Fruit fly (Drosophila melanogaster) whole organism, prepupa: Measurements from ENCODE around the gene CG2839.
A peak's percentile ranks its signal among the peaks of the same experiment; 100 is the strongest.

ENCODE experiments used
- CG11762 ChIP-seq: fragments of 200-800 bp; sonication (Bioruptor generic); optimal IDR thresholded peaks from 3 replicates; lab custom pipeline; 2016; ENCODE audit warnings: missing biosample characterization, missing genetic modification characterization; ENCODE audit not compliant: insufficient read depth
- CG11902 ChIP-seq: fragments of 200-800 bp; sonication (Bioruptor generic); optimal IDR thresholded peaks from 3 replicates; lab custom pipeline; 2016; ENCODE audit warnings: missing biosample characterization, missing genetic modification characterization
- CG16779 ChIP-seq: fragments of 200-800 bp; sonication (Bioruptor generic); optimal IDR thresholded peaks from 3 replicates; lab custom pipeline; 2017; ENCODE audit warnings: missing biosample characterization, mild to moderate bottlenecking, missing genetic modification characterization
- CG3032 ChIP-seq: fragments of 200-800 bp; optimal IDR thresholded peaks from 2 replicates; lab custom pipeline; 2019; ENCODE audit warnings: missing biosample characterization, mild to moderate bottlenecking, missing genetic modification characterization, moderate library complexity
- CG31627 ChIP-seq: fragments of 200-800 bp; sonication (Bioruptor generic); optimal IDR thresholded peaks from 3 replicates; lab custom pipeline; 2016; ENCODE audit warnings: missing biosample characterization, missing genetic modification characterization
- CG32006 ChIP-seq: fragments of 200-800 bp; sonication (Bioruptor generic); optimal IDR thresholded peaks from 3 replicates; lab custom pipeline; 2017; ENCODE audit warnings: missing biosample characterization, mild to moderate bottlenecking, missing genetic modification characterization
- CG34406 ChIP-seq: fragments of 200-800 bp; sonication (Bioruptor generic); optimal IDR thresholded peaks from 3 replicates; lab custom pipeline; 2016; ENCODE audit warnings: missing biosample characterization, missing genetic modification characterization
- CG6163 ChIP-seq: fragments of 200-800 bp; sonication (Bioruptor generic); IDR thresholded peaks from 3 replicates; pipeline ENCODE4 v1.3.6; 2022; ENCODE audit warnings: missing biosample characterization, missing genetic modification characterization
- CG6276 ChIP-seq: fragments of 200-800 bp; sonication (Bioruptor generic); optimal IDR thresholded peaks from 2 replicates; lab custom pipeline; 2017; ENCODE audit warnings: missing biosample characterization, mild to moderate bottlenecking, missing genetic modification characterization
- CG6792 ChIP-seq: fragments of 200-800 bp; sonication (Bioruptor generic); optimal IDR thresholded peaks from 3 replicates; lab custom pipeline; 2016; ENCODE audit warnings: missing biosample characterization, missing genetic modification characterization
- CG6808 ChIP-seq: fragments of 200-800 bp; sonication (Bioruptor generic); optimal IDR thresholded peaks from 3 replicates; lab custom pipeline; 2017; ENCODE audit warnings: missing biosample characterization, missing genetic modification characterization, mild to moderate bottlenecking, moderate library complexity, missing genetic modification reagents
- CG6854 ChIP-seq: fragments of 200-800 bp; sonication (Bioruptor generic); optimal IDR thresholded peaks from 2 replicates; lab custom pipeline; 2017; ENCODE audit warnings: missing biosample characterization, mild to moderate bottlenecking, missing genetic modification characterization
- CG7368 ChIP-seq: fragments of 200-800 bp; sonication (Bioruptor generic); optimal IDR thresholded peaks from 3 replicates; lab custom pipeline; 2016; ENCODE audit warnings: missing biosample characterization, missing genetic modification characterization
- CG8319 ChIP-seq: fragments of 200-800 bp; sonication (Bioruptor generic); optimal IDR thresholded peaks from 3 replicates; lab custom pipeline; 2016; ENCODE audit warnings: missing biosample characterization, missing genetic modification characterization
- Eip93F ChIP-seq: fragments of 200-800 bp; sonication (Bioruptor generic); optimal IDR thresholded peaks from 2 replicates; lab custom pipeline; 2016; ENCODE audit warnings: missing biosample characterization, mild to moderate bottlenecking, missing genetic modification characterization
- Ets21C ChIP-seq: fragments of 200-800 bp; sonication (Bioruptor generic); optimal IDR thresholded peaks from 3 replicates; lab custom pipeline; 2016; ENCODE audit warnings: missing biosample characterization, missing genetic modification characterization
- Hr38 ChIP-seq: sonication (Bioruptor generic); optimal IDR thresholded peaks from 2 replicates; lab custom pipeline; 2016; ENCODE audit warnings: missing biosample characterization, missing genetic modification characterization
- Hr39 ChIP-seq: fragments of 200-800 bp; sonication (Bioruptor generic); optimal IDR thresholded peaks from 2 replicates; lab custom pipeline; 2016; ENCODE audit warnings: missing biosample characterization, missing genetic modification characterization
- Met ChIP-seq: fragments of 200-800 bp; sonication (Bioruptor generic); optimal IDR thresholded peaks from 3 replicates; lab custom pipeline; 2016; ENCODE audit warnings: missing biosample characterization, missing genetic modification characterization
- Sox14 ChIP-seq: fragments of 200-800 bp; sonication (Bioruptor generic); optimal IDR thresholded peaks from 3 replicates; lab custom pipeline; 2016; ENCODE audit warnings: missing biosample characterization, missing genetic modification characterization
- achi ChIP-seq: fragments of 200-800 bp; sonication (Bioruptor generic); optimal IDR thresholded peaks from 3 replicates; lab custom pipeline; 2016; ENCODE audit warnings: missing biosample characterization, missing genetic modification characterization
- cyc ChIP-seq: fragments of 200-800 bp; sonication (Bioruptor generic); optimal IDR thresholded peaks from 3 replicates; lab custom pipeline; 2016; ENCODE audit warnings: missing biosample characterization, missing genetic modification characterization
- eg ChIP-seq: fragments of 200-800 bp; sonication (Bioruptor generic); IDR thresholded peaks from 3 replicates; pipeline ENCODE4 v1.3.6; 2022; ENCODE audit warnings: missing biosample characterization, missing genetic modification characterization
- fd59A ChIP-seq: fragments of 200-800 bp; sonication (Bioruptor generic); optimal IDR thresholded peaks from 2 replicates; lab custom pipeline; 2017; ENCODE audit warnings: missing biosample characterization, mild to moderate bottlenecking, missing genetic modification characterization, missing genetic modification reagents
- fd85E ChIP-seq: fragments of 200-800 bp; sonication (Bioruptor generic); optimal IDR thresholded peaks from 3 replicates; lab custom pipeline; 2016; ENCODE audit warnings: missing biosample characterization, missing genetic modification characterization
- fkh ChIP-seq: fragments of 200-800 bp; sonication (Bioruptor generic); optimal IDR thresholded peaks from 3 replicates; lab custom pipeline; 2017; ENCODE audit warnings: missing biosample characterization, mild to moderate bottlenecking, missing genetic modification characterization, moderate library complexity
- lz ChIP-seq: fragments of 200-800 bp; sonication (Bioruptor generic); optimal IDR thresholded peaks from 3 replicates; lab custom pipeline; 2016; ENCODE audit warnings: missing biosample characterization, missing genetic modification characterization
- net ChIP-seq: fragments of 200-800 bp; sonication (Bioruptor generic); optimal IDR thresholded peaks from 3 replicates; lab custom pipeline; 2016; ENCODE audit warnings: missing biosample characterization, missing genetic modification characterization
- pdm3 ChIP-seq: fragments of 200-800 bp; sonication (Bioruptor generic); optimal IDR thresholded peaks from 3 replicates; lab custom pipeline; 2016; ENCODE audit warnings: missing biosample characterization, missing genetic modification characterization
- ss ChIP-seq, 2 experiments: fragments of 200-800 bp; sonication (Bioruptor generic); optimal IDR thresholded peaks; 2 replicates in 1 of 2; 3 replicates in 1 of 2; lab custom pipeline; 2017 to 2018; ENCODE audit warnings: mild to moderate bottlenecking in 2 of 2, missing biosample characterization in 2 of 2, missing genetic modification characterization in 2 of 2, moderate library complexity in 1 of 2
- svp ChIP-seq: fragments of 200-800 bp; sonication (Bioruptor generic); peaks from one replicate; lab custom pipeline; 2016; ENCODE audit warnings: missing biosample characterization, missing genetic modification characterization
- topi ChIP-seq: fragments of 200-800 bp; sonication (Bioruptor generic); optimal IDR thresholded peaks from 3 replicates; lab custom pipeline; 2016; ENCODE audit warnings: missing biosample characterization, missing genetic modification characterization

Gene CG2839

DNA sequence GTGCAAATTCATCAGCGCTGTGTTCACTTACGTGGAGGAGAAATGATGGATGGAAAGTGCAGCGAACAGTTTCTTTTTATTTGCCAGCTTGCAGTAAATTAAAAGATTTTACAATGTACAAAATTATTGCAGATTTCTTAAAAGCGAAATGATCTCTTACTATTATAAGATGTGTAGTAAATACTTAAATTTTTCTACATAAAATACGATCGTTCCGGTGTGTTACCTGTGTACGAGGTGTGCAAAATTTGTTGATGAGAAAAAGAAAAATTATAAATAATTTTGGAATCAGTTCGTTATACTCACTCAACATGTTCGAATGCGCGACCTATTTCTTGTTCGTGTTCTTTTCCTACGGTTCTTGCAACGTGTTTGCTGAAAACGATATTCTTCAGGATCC is at the start of gene CG2839:
Gene CG2839 (plus strand): TSS at position 301 of the 400 bp plus-strand sequence.
- TF ChIP-seq Ets21C (no peak), achi (GFP tag; lab: Kevin White, UChicago) (no peak), CG6276 (GFP tag; lab: Kevin White, UChicago) (no peak), fd85E (GFP tag; lab: Kevin White, UChicago) (no peak), CG32006 (GFP tag; lab: Kevin White, UChicago) (no peak), Hr38 (GFP tag; lab: Kevin White, UChicago) (no peak), Sox14 (GFP tag; lab: Kevin White, UChicago) (no peak), CG11902 (GFP tag; lab: Kevin White, UChicago) (no peak), topi (GFP tag; lab: Kevin White, UChicago) (no peak), CG7368 (GFP tag; lab: Kevin White, UChicago) (no peak), svp (GFP tag; lab: Kevin White, UChicago) (no peak)
- TF ChIP-seq, all 60 proteins: peak for 0

DNA sequence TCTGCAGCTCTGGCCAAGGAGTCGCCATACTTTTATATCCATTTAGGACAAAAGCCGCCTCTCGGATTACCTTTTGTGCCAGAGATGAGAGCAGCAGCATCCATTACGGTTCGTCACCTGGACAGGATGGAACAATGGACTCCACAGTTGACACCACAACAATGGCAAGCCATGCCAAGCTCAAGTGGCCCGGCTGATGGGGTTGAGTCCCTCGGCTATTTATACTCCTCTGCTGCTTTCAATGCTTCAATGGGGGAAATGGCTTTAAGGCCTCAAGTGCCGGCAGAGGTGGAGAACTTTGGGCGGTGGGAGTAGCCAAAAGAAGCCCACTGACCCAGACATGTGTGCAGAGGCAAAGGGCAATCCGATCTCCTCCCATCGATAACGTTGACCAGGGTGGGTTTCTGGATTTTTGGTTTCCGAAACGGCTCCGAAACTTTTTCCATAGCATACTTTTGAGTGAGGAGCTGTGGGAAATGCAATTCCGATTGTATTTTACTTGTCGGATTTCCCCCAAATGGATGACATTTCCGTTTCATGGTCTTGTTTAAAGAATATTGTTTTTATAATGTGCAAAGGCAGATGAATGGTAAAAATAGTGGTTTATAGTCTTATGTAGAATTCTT is 48.8 kb upstream of the CG2839 start, which contains the start of gene Ptth:
Gene Ptth (minus strand): TSS at position 338 of the 626 bp plus-strand sequence.
- TF ChIP-seq svp (GFP tag; lab: Kevin White, UChicago) (peak; percentile 94), Hr39 (GFP tag; lab: Kevin White, UChicago) (no peak)

DNA sequence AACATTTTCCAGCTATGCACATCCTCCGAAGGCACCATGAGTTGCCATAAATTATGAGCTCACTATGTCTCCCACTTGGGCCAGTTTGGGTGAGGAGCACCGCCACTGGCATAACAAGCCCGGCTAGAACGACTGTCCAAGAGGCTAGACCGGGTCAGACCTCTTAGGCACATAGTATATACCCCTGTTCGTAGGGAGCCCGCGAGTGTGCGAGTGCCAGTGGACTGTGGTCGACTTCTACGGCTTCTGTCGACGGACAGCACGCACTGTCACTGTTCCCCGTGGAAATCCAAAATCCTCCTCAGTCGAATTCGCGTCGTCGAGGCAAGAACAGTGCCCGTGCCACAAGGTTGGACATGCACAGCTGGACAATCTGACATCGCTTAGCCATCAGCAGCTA is 48.3 kb upstream of the CG2839 start, which contains the start of gene Pph13:
Gene Pph13 (plus strand): TSS at position 301 of the 400 bp plus-strand sequence.
- TF ChIP-seq pdm3 (GFP tag; lab: Kevin White, UChicago): no peak
- TF ChIP-seq fkh (GFP tag; lab: Kevin White, UChicago): no peak
- TF ChIP-seq CG34406 (GFP tag; lab: Kevin White, UChicago): no peak
- TF ChIP-seq CG6163 (GFP tag; lab: Robert Waterston, UW): no peak
- TF ChIP-seq CG6854 (GFP tag; lab: Kevin White, UChicago): no peak
- no peak for TF ChIP-seq CG8319 (GFP tag; lab: Kevin White, UChicago)
- TF ChIP-seq net (GFP tag; lab: Kevin White, UChicago): no peak
- TF ChIP-seq CG6808 (GFP tag; lab: Kevin White, UChicago): no peak
- TF ChIP-seq ss (GFP tag; optimal IDR thresholded peaks at IDR 0.05; lab: Kevin White, UChicago): no peak
- TF ChIP-seq CG6792 (GFP tag; lab: Kevin White, UChicago): no peak
- no peak for TF ChIP-seq lz (GFP tag; lab: Kevin White, UChicago)

DNA sequence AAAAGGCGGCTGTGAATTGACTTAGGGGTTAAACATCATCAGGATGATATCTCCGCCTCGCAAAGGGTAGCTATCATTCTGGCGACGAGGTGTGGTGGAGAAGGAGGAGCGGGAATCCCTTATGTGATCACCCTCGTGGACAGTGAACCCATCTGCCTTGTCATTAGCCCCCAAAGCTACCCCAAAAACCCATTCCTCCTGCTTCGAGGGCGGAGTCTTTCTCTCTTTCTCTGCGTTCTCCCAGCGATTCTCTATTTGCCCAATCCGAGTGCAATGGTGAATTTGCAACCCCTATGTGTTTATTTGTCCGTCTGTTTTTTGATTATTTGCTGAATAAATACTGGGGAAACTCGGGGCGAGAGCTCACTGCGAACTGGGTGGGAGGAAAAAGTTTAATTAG is 40.2 kb upstream of the CG2839 start:
- TF ChIP-seq CG16779 (no peak), CG11762 (GFP tag; lab: Kevin White, UChicago) (no peak), CG3032 (tag; lab: Kevin White, UChicago) (no peak), CG31627 (no peak), cyc (no peak), eg (GFP tag; lab: Robert Waterston, UW) (no peak), pdm3 (GFP tag; lab: Kevin White, UChicago) (no peak), Eip93F (GFP tag; lab: Kevin White, UChicago) (no peak), Met (no peak), CG6808 (GFP tag; lab: Kevin White, UChicago) (no peak)

DNA sequence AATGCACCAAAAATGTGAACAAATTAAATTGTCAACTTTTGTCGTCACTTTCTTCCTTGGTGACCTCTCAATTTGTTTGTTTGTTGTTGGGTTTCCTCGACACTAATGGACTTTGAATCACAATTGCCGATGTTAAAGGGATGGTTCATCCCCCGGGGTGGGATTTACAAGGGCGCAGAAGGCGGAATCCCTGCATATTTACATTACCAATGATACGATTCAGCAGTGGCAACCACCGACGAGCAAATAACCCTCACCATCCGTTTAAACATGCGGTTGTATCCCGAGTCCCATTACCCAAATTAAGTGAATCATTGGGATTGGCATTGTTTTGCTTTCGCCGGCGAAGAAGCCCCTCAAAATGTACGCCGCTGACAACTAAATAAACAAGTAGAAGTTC is 33.9 kb upstream of the CG2839 start:
- no peak for TF ChIP-seq fd59A (GFP tag; lab: Kevin White, UChicago)
- peak; percentile 6 for TF ChIP-seq fkh (GFP tag; lab: Kevin White, UChicago)
